Worm (Caenorhabditis elegans): ENCODE results near the gene exc-9.

DNA sequence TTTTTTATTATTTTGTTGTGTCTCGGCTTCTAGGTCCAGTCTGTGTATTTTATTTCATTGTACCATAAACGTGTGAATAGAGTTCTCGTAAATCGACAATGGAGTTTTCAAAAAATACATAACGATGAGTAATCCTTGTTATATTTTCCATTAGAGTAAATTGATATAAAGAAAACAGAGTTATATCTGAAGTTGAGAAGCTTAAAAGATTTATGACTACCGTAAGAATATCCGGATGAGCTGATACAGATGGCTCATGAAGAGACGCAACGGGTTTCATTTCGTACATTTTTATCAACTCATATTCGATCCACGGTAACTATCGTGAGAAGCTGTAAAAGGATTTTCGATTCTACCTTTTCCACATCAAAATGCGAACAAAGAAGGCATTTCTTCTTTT lies 13.0 kb downstream of the exc-9 start, which contains the start of gene gcy-8:
- no peak for TF ChIP-seq scrt-1 (GFP tag; IDR thresholded peaks at IDR 0.05)
- no peak for TF ChIP-seq ama-1 (optimal IDR thresholded peaks at IDR 0.05)
- TF ChIP-seq hmbx-1 (tag; optimal IDR thresholded peaks at IDR 0.05) = no peak
- TF ChIP-seq F13C5.2 (tag; optimal IDR thresholded peaks at IDR 0.05) = no peak
- TF ChIP-seq sea-1 (GFP tag; conservative IDR thresholded peaks at IDR 0.05) = no peak
- no peak for TF ChIP-seq tbx-11 (GFP tag; IDR thresholded peaks at IDR 0.05)
- TF ChIP-seq pes-1 (GFP tag; IDR thresholded peaks at IDR 0.05) = no peak

Data from whole organism, early embryonic.